Fruit fly (Drosophila melanogaster) whole organism, embryonic: ENCODE data around the gene CG8112.

Source experiments
- ATbp ChIP-seq: fragments of 200-800 bp; sonication (Bioruptor generic); optimal IDR thresholded peaks from 2 replicates; lab custom pipeline; 2017; ENCODE audit warnings: missing biosample characterization, mild to moderate bottlenecking, missing genetic modification characterization, missing genetic modification reagents
- Adf1 ChIP-seq: fragments of 200-800 bp; sonication (Bioruptor generic); IDR thresholded peaks from 2 replicates; pipeline ENCODE4 v1.3.6; 2022; ENCODE audit warnings: missing biosample characterization, missing genetic modification characterization
- Antp ChIP-seq: fragments of 200-800 bp; sonication (Bioruptor generic); optimal IDR thresholded peaks from 3 replicates; lab custom pipeline; 2016; ENCODE audit warnings: missing biosample characterization, missing genetic modification characterization
- Atf-2 ChIP-seq: fragments of 200-800 bp; sonication (Bioruptor generic); optimal IDR thresholded peaks from 2 replicates; lab custom pipeline; 2016; ENCODE audit warnings: missing biosample characterization, missing genetic modification characterization
- B-H1 ChIP-seq: fragments of 200-800 bp; sonication (Bioruptor generic); IDR thresholded peaks from 3 replicates; pipeline ENCODE4 v1.3.6; 2022; ENCODE audit warnings: missing biosample characterization, missing genetic modification characterization
- B-H2 ChIP-seq: fragments of 200-800 bp; sonication (Bioruptor generic); optimal IDR thresholded peaks from 2 replicates; lab custom pipeline; 2018; ENCODE audit warnings: missing biosample characterization, mild to moderate bottlenecking, missing genetic modification characterization
- CG12391 ChIP-seq: fragments of 200-800 bp; sonication (Bioruptor generic); optimal IDR thresholded peaks from 3 replicates; lab custom pipeline; 2018; ENCODE audit warnings: missing biosample characterization, mild to moderate bottlenecking, missing genetic modification characterization, moderate library complexity
- CG12744 ChIP-seq: fragments of 200-800 bp; sonication (Bioruptor generic); optimal IDR thresholded peaks from 2 replicates; lab custom pipeline; 2016; ENCODE audit warnings: missing biosample characterization, missing genetic modification characterization
- CG15011 ChIP-seq: fragments of 200-800 bp; sonication (Bioruptor generic); optimal IDR thresholded peaks from 3 replicates; lab custom pipeline; 2018; ENCODE audit warnings: missing biosample characterization, mild to moderate bottlenecking, missing genetic modification characterization
- CG15479 ChIP-seq: fragments of 200-800 bp; sonication (Bioruptor generic); optimal IDR thresholded peaks from 3 replicates; lab custom pipeline; 2019; ENCODE audit warnings: missing biosample characterization, mild to moderate bottlenecking, missing genetic modification characterization, moderate library complexity
- CG16815 ChIP-seq: fragments of 200-800 bp; sonication (Bioruptor generic); optimal IDR thresholded peaks from 3 replicates; lab custom pipeline; 2017; ENCODE audit warnings: missing biosample characterization, mild to moderate bottlenecking, missing genetic modification characterization
- CG17385 ChIP-seq: fragments of 200-800 bp; sonication (Bioruptor generic); optimal IDR thresholded peaks from 3 replicates; lab custom pipeline; 2018; ENCODE audit warnings: missing biosample characterization, mild to moderate bottlenecking, missing genetic modification characterization
- CG1832 ChIP-seq: fragments of 200-800 bp; sonication (Bioruptor generic); optimal IDR thresholded peaks from 2 replicates; lab custom pipeline; 2017; ENCODE audit warnings: missing biosample characterization, mild to moderate bottlenecking, missing genetic modification characterization, inconsistent platforms
- CG2712 ChIP-seq: fragments of 200-800 bp; optimal IDR thresholded peaks from 3 replicates; lab custom pipeline; 2019; ENCODE audit warnings: missing biosample characterization, mild to moderate bottlenecking, missing genetic modification characterization, moderate library complexity
- CG33213 ChIP-seq: fragments of 200-800 bp; sonication (Bioruptor generic); optimal IDR thresholded peaks from 3 replicates; lab custom pipeline; 2016; ENCODE audit warnings: missing biosample characterization, missing genetic modification characterization
- CG34422 ChIP-seq: fragments of 200-800 bp; sonication (Bioruptor generic); IDR thresholded peaks from 3 replicates; pipeline ENCODE4 v1.3.6; 2022; ENCODE audit warnings: missing biosample characterization, missing genetic modification characterization
- CG7357 ChIP-seq: fragments of 200-800 bp; sonication (Bioruptor generic); IDR thresholded peaks from 3 replicates; pipeline ENCODE4 v1.3.6; 2022; ENCODE audit warnings: missing biosample characterization, missing genetic modification characterization
- CG8281 ChIP-seq: fragments of 200-800 bp; sonication (Bioruptor generic); optimal IDR thresholded peaks from 2 replicates; lab custom pipeline; 2018; ENCODE audit warnings: missing biosample characterization, mild to moderate bottlenecking, missing genetic modification characterization, moderate library complexity
- Dp ChIP-seq: fragments of 200-800 bp; sonication (Bioruptor generic); optimal IDR thresholded peaks from 2 replicates; lab custom pipeline; 2018; ENCODE audit warnings: missing biosample characterization, mild to moderate bottlenecking, missing genetic modification characterization, moderate library complexity
- HLH4C ChIP-seq: fragments of 200-800 bp; sonication (Bioruptor generic); IDR thresholded peaks from 3 replicates; pipeline ENCODE4 v1.3.6; 2022; ENCODE audit warnings: missing biosample characterization, missing genetic modification characterization; ENCODE audit not compliant: partially characterized antibody
- Hand ChIP-seq: fragments of 200-800 bp; sonication (Bioruptor generic); optimal IDR thresholded peaks from 2 replicates; lab custom pipeline; 2017; ENCODE audit warnings: mild to moderate bottlenecking, missing biosample characterization, missing genetic modification reagents, missing genetic modification characterization
- Hey ChIP-seq: fragments of 200-800 bp; sonication (Bioruptor generic); optimal IDR thresholded peaks from 3 replicates; lab custom pipeline; 2018; ENCODE audit warnings: missing biosample characterization, mild to moderate bottlenecking, missing genetic modification characterization
- Jarid2 ChIP-seq: fragments of 200-800 bp; sonication (Bioruptor generic); optimal IDR thresholded peaks from 3 replicates; lab custom pipeline; 2017; ENCODE audit warnings: mild to moderate bottlenecking, missing biosample characterization, missing genetic modification reagents, missing genetic modification characterization
- Lhr ChIP-seq: fragments of 200-800 bp; sonication (Bioruptor generic); optimal IDR thresholded peaks from 3 replicates; lab custom pipeline; 2017; ENCODE audit warnings: mild to moderate bottlenecking, missing biosample characterization, missing genetic modification reagents, missing genetic modification characterization
- Myb ChIP-seq: fragments of 200-800 bp; sonication (Bioruptor generic); optimal IDR thresholded peaks from 2 replicates; lab custom pipeline; 2016; ENCODE audit warnings: missing biosample characterization, missing genetic modification characterization
- Oaz ChIP-seq: fragments of 200-800 bp; sonication (Bioruptor generic); IDR thresholded peaks from 2 replicates; pipeline ENCODE4 v1.3.6; 2022; ENCODE audit warnings: missing biosample characterization, missing genetic modification characterization
- Poxn ChIP-seq: fragments of 200-800 bp; sonication (Bioruptor generic); IDR thresholded peaks from 2 replicates; pipeline ENCODE4 v1.3.6; 2022; ENCODE audit warnings: missing biosample characterization, missing genetic modification characterization
- Rx ChIP-seq: fragments of 200-800 bp; sonication (Bioruptor generic); IDR thresholded peaks from 2 replicates; pipeline ENCODE4 v1.3.6; 2022; ENCODE audit warnings: missing biosample characterization, missing genetic modification characterization
- Xbp1 ChIP-seq: fragments of 200-800 bp; sonication (Bioruptor generic); optimal IDR thresholded peaks from 3 replicates; lab custom pipeline; 2016; ENCODE audit warnings: missing biosample characterization, mild to moderate bottlenecking, missing genetic modification characterization
- YL-1 ChIP-seq: fragments of 200-800 bp; sonication (Bioruptor generic); optimal IDR thresholded peaks from 3 replicates; lab custom pipeline; 2017; ENCODE audit warnings: missing biosample characterization, mild to moderate bottlenecking, missing genetic modification characterization
- aop ChIP-seq: fragments of 200-800 bp; sonication (Bioruptor generic); IDR thresholded peaks from 2 replicates; pipeline ENCODE4 v1.3.6; 2022; ENCODE audit warnings: missing biosample characterization, missing genetic modification characterization
- bab2 ChIP-seq: fragments of 200-800 bp; sonication (Bioruptor generic); optimal IDR thresholded peaks from 2 replicates; lab custom pipeline; 2016; ENCODE audit warnings: missing biosample characterization, missing genetic modification characterization
- chinmo ChIP-seq: fragments of 200-800 bp; sonication (Bioruptor generic); IDR thresholded peaks from 4 replicates; pipeline ENCODE4 v1.3.6; 2022; ENCODE audit warnings: missing biosample characterization, missing genetic modification characterization; ENCODE audit not compliant: partially characterized antibody
- crc ChIP-seq: fragments of 200-800 bp; sonication (Bioruptor generic); optimal IDR thresholded peaks from 2 replicates; lab custom pipeline; 2016; ENCODE audit warnings: missing biosample characterization, missing genetic modification characterization
- cwo ChIP-seq: fragments of 200-800 bp; sonication (Bioruptor generic); optimal IDR thresholded peaks from 3 replicates; lab custom pipeline; 2017; ENCODE audit warnings: missing biosample characterization, missing genetic modification characterization, mild to moderate bottlenecking, moderate library complexity, missing genetic modification reagents
- dm ChIP-seq: fragments of 200-800 bp; sonication (Bioruptor generic); optimal IDR thresholded peaks from 3 replicates; lab custom pipeline; 2016; ENCODE audit warnings: missing biosample characterization, missing genetic modification characterization
- grau ChIP-seq: fragments of 200-800 bp; optimal IDR thresholded peaks from 3 replicates; lab custom pipeline; 2019; ENCODE audit warnings: missing biosample characterization, mild to moderate bottlenecking, missing genetic modification characterization, moderate library complexity
- gsb ChIP-seq: fragments of 200-800 bp; sonication (Bioruptor generic); IDR thresholded peaks from 2 replicates; pipeline ENCODE4 v1.3.6; 2022; ENCODE audit warnings: missing biosample characterization, missing genetic modification characterization
- jumu ChIP-seq: fragments of 200-800 bp; sonication (Bioruptor generic); optimal IDR thresholded peaks from 3 replicates; lab custom pipeline; 2016; ENCODE audit warnings: missing biosample characterization, missing genetic modification characterization
- nmo ChIP-seq: fragments of 200-800 bp; sonication (Bioruptor generic); optimal IDR thresholded peaks from 2 replicates; lab custom pipeline; 2018; ENCODE audit warnings: missing biosample characterization, mild to moderate bottlenecking, missing genetic modification characterization, moderate library complexity
- p53 ChIP-seq: fragments of 200-800 bp; sonication (Bioruptor generic); optimal IDR thresholded peaks from 2 replicates; lab custom pipeline; 2016; ENCODE audit warnings: missing biosample characterization, missing genetic modification characterization
- pan ChIP-seq, 4 experiments: fragments of >200 bp in 3 of 4; fragments of 200-800 bp in 1 of 4; sonication (Bioruptor generic) in 1 of 4; optimal IDR thresholded peaks in 3 of 4; IDR thresholded peaks in 1 of 4; 2 replicates each; pipeline versions ENCODE4 v1.3.6 to Lab custom; 2017 to 2022; ENCODE audit warnings: missing biosample characterization in 2 of 4, missing genetic modification characterization in 2 of 4, mixed read lengths in 1 of 4
- pho ChIP-seq: fragments of 200-800 bp; sonication (Bioruptor generic); optimal IDR thresholded peaks from 2 replicates; lab custom pipeline; 2016; ENCODE audit warnings: missing biosample characterization, missing genetic modification characterization
- ranshi ChIP-seq: fragments of 200-800 bp; sonication (Bioruptor generic); IDR thresholded peaks from 2 replicates; pipeline ENCODE4 v1.3.6; 2022; ENCODE audit warnings: missing biosample characterization, missing genetic modification characterization
- run ChIP-seq: fragments of 200-800 bp; sonication (Bioruptor generic); optimal IDR thresholded peaks from 3 replicates; lab custom pipeline; 2018; ENCODE audit warnings: missing biosample characterization, mild to moderate bottlenecking, missing genetic modification characterization
- sim ChIP-seq: fragments of 200-800 bp; sonication (Bioruptor generic); IDR thresholded peaks from 2 replicates; pipeline ENCODE4 v1.3.6; 2022; ENCODE audit warnings: missing biosample characterization, missing genetic modification characterization
- sna ChIP-seq: fragments of 200-800 bp; sonication (Bioruptor generic); IDR thresholded peaks from 2 replicates; pipeline ENCODE4 v1.3.6; 2022; ENCODE audit warnings: missing biosample characterization, missing genetic modification characterization; ENCODE audit not compliant: partially characterized antibody
- sob ChIP-seq: fragments of 200-800 bp; sonication (Bioruptor generic); IDR thresholded peaks from 2 replicates; pipeline ENCODE4 v1.3.6; 2022; ENCODE audit warnings: missing biosample characterization, missing genetic modification characterization
- twi ChIP-seq: fragments of 200-800 bp; optimal IDR thresholded peaks from 2 replicates; lab custom pipeline; 2019; ENCODE audit warnings: missing biosample characterization, mild to moderate bottlenecking, missing genetic modification characterization, moderate library complexity
- tx ChIP-seq: fragments of 200-800 bp; sonication (Bioruptor generic); optimal IDR thresholded peaks from 2 replicates; lab custom pipeline; 2016; ENCODE audit warnings: missing biosample characterization, missing genetic modification characterization
- vnd ChIP-seq: fragments of 200-800 bp; sonication (Bioruptor generic); IDR thresholded peaks from 3 replicates; pipeline ENCODE4 v1.3.6; 2022; ENCODE audit warnings: missing biosample characterization, missing genetic modification characterization; ENCODE audit not compliant: partially characterized antibody

Gene CG8112

DNA sequence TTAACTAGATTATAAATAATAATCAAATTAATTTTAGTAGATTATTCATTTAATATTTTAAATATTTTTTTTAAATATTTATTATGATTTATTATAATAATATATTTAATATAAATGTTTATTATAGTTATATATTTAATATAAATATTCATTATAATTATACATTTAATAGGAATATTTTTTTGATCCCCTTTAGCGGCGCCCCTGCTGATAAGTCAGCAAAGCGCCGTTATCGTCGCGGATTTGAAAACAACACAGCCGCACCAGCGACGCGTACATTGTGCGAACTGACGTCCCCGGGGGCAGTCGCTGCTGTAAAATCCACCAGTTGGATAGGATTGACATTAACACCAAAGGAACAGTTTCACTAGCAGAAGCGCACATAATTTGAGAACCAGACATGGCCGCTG is at the start of gene CG8112 (continued):
- TF ChIP-seq CG12744 (GFP tag; lab: Kevin White, UChicago) (no peak), B-H2 (no peak), chinmo (GFP tag; lab: Robert Waterston, UW) (no peak), cwo (GFP tag; lab: Kevin White, UChicago) (peak; percentile 24), pan (optimal IDR thresholded peaks at IDR 0.05; lab: Kevin White, UChicago) (no peak), pan (GFP tag; optimal IDR thresholded peaks at IDR 0.05 in 1 of 2, IDR thresholded peaks at IDR 0.05 in 1 of 2) (no peak), dm (no peak), CG17385 (GFP tag; lab: Kevin White, UChicago) (peak; percentile 21), CG15479 (GFP tag; lab: Kevin White, UChicago) (no peak), Rx (no peak), Myb (GFP tag; lab: Kevin White, UChicago) (no peak), sna (GFP tag; lab: Robert Waterston, UW) (no peak), jumu (no peak), aop (GFP tag; lab: Robert Waterston, UW) (no peak), Atf-2 (no peak), p53 (GFP tag; lab: Kevin White, UChicago) (no peak), vnd (GFP tag; lab: Robert Waterston, UW) (no peak), Jarid2 (GFP tag; lab: Kevin White, UChicago) (no peak), gsb (GFP tag; lab: Robert Waterston, UW) (no peak), Hey (tag; lab: Kevin White, UChicago) (no peak), ATbp (GFP tag; lab: Kevin White, UChicago) (peak; percentile 15), Antp (GFP tag; lab: Kevin White, UChicago) (no peak), Dp (GFP tag; lab: Kevin White, UChicago) (no peak), CG8281 (tag; lab: Kevin White, UChicago) (no peak), sob (no peak), sim (GFP tag; lab: Robert Waterston, UW) (no peak), Adf1 (GFP tag; lab: Robert Waterston, UW) (no peak), run (tag; lab: Kevin White, UChicago) (no peak), Lhr (GFP tag; lab: Kevin White, UChicago) (no peak), CG7357 (no peak), ranshi (GFP tag; lab: Robert Waterston, UW) (no peak), CG33213 (no peak), CG2712 (tag; lab: Kevin White, UChicago) (peak; percentile 34), bab2 (no peak), CG1832 (GFP tag; lab: Kevin White, UChicago) (no peak), CG15011 (GFP tag; lab: Kevin White, UChicago) (no peak), twi (tag; lab: Kevin White, UChicago) (no peak), CG12391 (tag; lab: Kevin White, UChicago) (peak; percentile 19), tx (GFP tag; lab: Kevin White, UChicago) (no peak), Hand (peak; percentile 39), CG16815 (GFP tag; lab: Kevin White, UChicago) (no peak), crc (GFP tag; lab: Kevin White, UChicago) (no peak), CG34422 (no peak), B-H1 (no peak), Xbp1 (GFP tag; lab: Kevin White, UChicago) (no peak), Oaz (GFP tag; lab: Robert Waterston, UW) (no peak), pho (GFP tag; lab: Kevin White, UChicago) (no peak), Poxn (no peak), grau (tag; lab: Kevin White, UChicago) (peak; percentile 51), nmo (GFP tag; lab: Kevin White, UChicago) (peak; percentile 3), YL-1 (GFP tag; lab: Kevin White, UChicago) (no peak), HLH4C (no peak)
